Fruit fly (Drosophila melanogaster): Measurements from ENCODE around the gene vanin-like.

The vanin-like gene

dm6 chrX:6192332-6192731 is 10.0 kb downstream of the vanin-like start, which contains the start of gene Ca-alpha1T (continued):
- TF ChIP-seq CG10147 (GFP tag; optimal IDR thresholded peaks at IDR 0.05) (no peak), CG2120 (GFP tag; optimal IDR thresholded peaks at IDR 0.05) (no peak), sisA (GFP tag; IDR thresholded peaks at IDR 0.05) (no peak), seq (GFP tag; IDR thresholded peaks at IDR 0.05) (no peak), ERR (GFP tag; optimal IDR thresholded peaks at IDR 0.05) (no peak), Dref (GFP tag; IDR thresholded peaks at IDR 0.05) (no peak), lab (GFP tag; optimal IDR thresholded peaks at IDR 0.05) (peak; percentile 6), Hr39 (optimal IDR thresholded peaks at IDR 0.05) (no peak), CG34224 (GFP tag; IDR thresholded peaks at IDR 0.05; ENCODE audit: partially characterized antibody) (no peak), so (GFP tag; IDR thresholded peaks at IDR 0.05) (no peak), Xbp1 (GFP tag; optimal IDR thresholded peaks at IDR 0.05) (no peak), CG13894 (tag; optimal IDR thresholded peaks at IDR 0.05) (peak; percentile 0), Jarid2 (GFP tag; optimal IDR thresholded peaks at IDR 0.05) (peak; percentile 32), HLH3B (GFP tag; IDR thresholded peaks at IDR 0.05) (0 out of 2 replicates have a peak, but pooled peaks have one; percentile 10), CG31388 (GFP tag; optimal IDR thresholded peaks at IDR 0.05) (no peak), CG8089 (GFP tag; optimal IDR thresholded peaks at IDR 0.05) (no peak), CG9797 (GFP tag; optimal IDR thresholded peaks at IDR 0.05) (no peak), CHES-1-like (GFP tag; optimal IDR thresholded peaks at IDR 0.05) (no peak), CG11504 (tag; optimal IDR thresholded peaks at IDR 0.05) (peak; percentile 19), Sox100B (GFP tag; optimal IDR thresholded peaks at IDR 0.05) (no peak), CG13624 (GFP tag; optimal IDR thresholded peaks at IDR 0.05) (no peak), insv (GFP tag; optimal IDR thresholded peaks at IDR 0.05) (no peak), sr (GFP tag; IDR thresholded peaks at IDR 0.05) (peak; percentile 74), Hand (GFP tag; optimal IDR thresholded peaks at IDR 0.05) (no peak), pb (GFP tag; optimal IDR thresholded peaks at IDR 0.05) (no peak), ranshi (GFP tag; IDR thresholded peaks at IDR 0.05) (no peak), fu2 (GFP tag; optimal IDR thresholded peaks at IDR 0.05) (no peak), cas (GFP tag; IDR thresholded peaks at IDR 0.05) (no peak), nom (GFP tag; optimal IDR thresholded peaks at IDR 0.05) (no peak), Rfx (GFP tag; IDR thresholded peaks at IDR 0.05) (0 out of 2 replicates have a peak, but pooled peaks have one; percentile 35), Adf1 (GFP tag; IDR thresholded peaks at IDR 0.05) (peak; percentile 92), Opbp (GFP tag; IDR thresholded peaks at IDR 0.05; ENCODE audit: partially characterized antibody) (no peak), tup (GFP tag; optimal IDR thresholded peaks at IDR 0.05) (no peak), B-H1 (GFP tag; IDR thresholded peaks at IDR 0.05) (no peak), Fer3 (tag; optimal IDR thresholded peaks at IDR 0.05) (no peak), Ada2b (GFP tag; IDR thresholded peaks at IDR 0.05) (no peak), HHEX (GFP tag; optimal IDR thresholded peaks at IDR 0.05) (no peak), CG3847 (GFP tag; IDR thresholded peaks at IDR 0.05) (no peak), p53 (GFP tag; optimal IDR thresholded peaks at IDR 0.05) (peak; percentile 27), CG15601 (tag; optimal IDR thresholded peaks at IDR 0.05) (no peak), ham (GFP tag; IDR thresholded peaks at IDR 0.05) (no peak), Dll (GFP tag; IDR thresholded peaks at IDR 0.05; ENCODE audit: partially characterized antibody) (no peak), sima (GFP tag; optimal IDR thresholded peaks at IDR 0.05) (no peak), gce (GFP tag; IDR thresholded peaks at IDR 0.05) (no peak), CG12236 (GFP tag; optimal IDR thresholded peaks at IDR 0.05) (no peak), CG16863 (GFP tag; optimal IDR thresholded peaks at IDR 0.05) (no peak), pita (GFP tag; optimal IDR thresholded peaks at IDR 0.05) (no peak), TFAM (GFP tag; optimal IDR thresholded peaks at IDR 0.05) (no peak), Dbx (GFP tag; IDR thresholded peaks at IDR 0.05) (no peak), CTCF (GFP tag; optimal IDR thresholded peaks at IDR 0.05) (no peak), CG18262 (tag; optimal IDR thresholded peaks at IDR 0.05) (no peak), Deaf1 (tag; optimal IDR thresholded peaks at IDR 0.05) (peak; percentile 93), Kr (GFP tag; optimal IDR thresholded peaks at IDR 0.05) (no peak)
